Worm (Caenorhabditis elegans) whole organism, late embryonic: ENCODE data around the gene pqn-25.
A peak's percentile ranks its signal among the peaks of the same experiment; 100 is the strongest.

Experiments used
- C38D4.7 ChIP-seq: fragments of 200-800 bp; sonication (Bioruptor generic); optimal IDR thresholded peaks from 2 replicates; lab custom pipeline; 2018; ENCODE audit warnings: mild to moderate bottlenecking, missing genetic modification characterization, moderate library complexity, missing compliant biosample characterization
- K02D7.2 ChIP-seq: sonication (generic microtip); optimal IDR thresholded peaks from 2 replicates; lab custom pipeline; 2017; ENCODE audit warnings: mild to moderate bottlenecking, missing genetic modification characterization, missing compliant biosample characterization
- K09A11.1 ChIP-seq: sonication (generic microtip); optimal IDR thresholded peaks from 2 replicates; lab custom pipeline; 2017; ENCODE audit warnings: antibody characterized with exemption, mild to moderate bottlenecking, missing genetic modification characterization, missing compliant biosample characterization; ENCODE audit not compliant: insufficient read depth
- T23F11.4 ChIP-seq: fragments of 200-800 bp; sonication (Bioruptor generic); optimal IDR thresholded peaks from 2 replicates; lab custom pipeline; 2018; ENCODE audit warnings: mild to moderate bottlenecking, missing genetic modification characterization, missing compliant biosample characterization
- ama-1 ChIP-seq: fragments of 150-350 bp; optimal IDR thresholded peaks from 2 replicates; lab custom pipeline; 2014
- ceh-18 ChIP-seq: sonication (generic microtip); optimal IDR thresholded peaks from 2 replicates; lab custom pipeline; 2016; ENCODE audit warnings: missing genetic modification characterization, missing compliant biosample characterization
- ceh-24 ChIP-seq: sonication (generic microtip); optimal IDR thresholded peaks from 2 replicates; lab custom pipeline; 2016; ENCODE audit warnings: mild to moderate bottlenecking, missing genetic modification characterization, missing compliant biosample characterization
- ceh-45 ChIP-seq: fragments of 200-800 bp; sonication (Bioruptor generic); IDR thresholded peaks from 2 replicates; pipeline ENCODE4 v1.3.6; 2022; ENCODE audit warnings: missing genetic modification reagents, missing genetic modification characterization, missing compliant biosample characterization
- che-1 ChIP-seq: sonication (generic microtip); optimal IDR thresholded peaks from 2 replicates; lab custom pipeline; 2016; ENCODE audit warnings: mild to moderate bottlenecking, missing genetic modification characterization, missing compliant biosample characterization
- dve-1 ChIP-seq: sonication (generic microtip); optimal IDR thresholded peaks from 2 replicates; lab custom pipeline; 2017; ENCODE audit warnings: antibody characterized with exemption, mild to moderate bottlenecking, missing genetic modification characterization, missing compliant biosample characterization
- elt-2 ChIP-seq: sonication (generic microtip); optimal IDR thresholded peaks from 2 replicates; lab custom pipeline; 2016; ENCODE audit warnings: missing genetic modification reagents, missing genetic modification characterization, missing compliant biosample characterization
- elt-4 ChIP-seq: sonication (generic microtip); optimal IDR thresholded peaks from 2 replicates; lab custom pipeline; 2016; ENCODE audit warnings: missing genetic modification characterization, missing compliant biosample characterization
- ets-4 ChIP-seq: sonication (generic microtip); optimal IDR thresholded peaks from 2 replicates; lab custom pipeline; 2016; ENCODE audit warnings: missing genetic modification characterization, missing compliant biosample characterization
- fkh-6 ChIP-seq: sonication (generic microtip); optimal IDR thresholded peaks from 2 replicates; lab custom pipeline; 2016; ENCODE audit warnings: missing genetic modification characterization, missing compliant biosample characterization
- gmeb-2 ChIP-seq: sonication (generic microtip); optimal IDR thresholded peaks from 2 replicates; lab custom pipeline; 2016; ENCODE audit warnings: missing genetic modification characterization, inconsistent platforms, missing compliant biosample characterization
- hlh-15 ChIP-seq: sonication (generic microtip); optimal IDR thresholded peaks from 2 replicates; lab custom pipeline; 2016; ENCODE audit warnings: missing genetic modification characterization, missing compliant biosample characterization
- hlh-6 ChIP-seq: sonication (generic microtip); optimal IDR thresholded peaks from 2 replicates; lab custom pipeline; 2016; ENCODE audit warnings: missing genotype, missing genetic modification characterization, missing compliant biosample characterization
- lin-11 ChIP-seq: fragments of 200-800 bp; sonication (Bioruptor generic); optimal IDR thresholded peaks from 2 replicates; lab custom pipeline; 2018; ENCODE audit warnings: mild to moderate bottlenecking, missing genetic modification characterization, missing compliant biosample characterization
- mec-3 ChIP-seq: sonication (generic microtip); optimal IDR thresholded peaks from 2 replicates; lab custom pipeline; 2016; ENCODE audit warnings: borderline replicate concordance, missing genetic modification characterization, missing compliant biosample characterization
- pag-3 ChIP-seq: sonication (generic microtip); optimal IDR thresholded peaks from 2 replicates; lab custom pipeline; 2016; ENCODE audit warnings: missing compliant biosample characterization, missing genetic modification characterization, borderline replicate concordance
- pat-9 ChIP-seq: fragments of 200-800 bp; sonication (Bioruptor generic); optimal IDR thresholded peaks from 2 replicates; lab custom pipeline; 2018; ENCODE audit warnings: mild to moderate bottlenecking, missing genetic modification characterization, moderate library complexity, missing compliant biosample characterization
- pha-2 ChIP-seq: sonication (generic microtip); optimal IDR thresholded peaks from 2 replicates; lab custom pipeline; 2017; ENCODE audit warnings: mild to moderate bottlenecking, missing genetic modification characterization, missing compliant biosample characterization
- pha-4 ChIP-seq: fragments of 150-350 bp; optimal IDR thresholded peaks from 2 replicates; lab custom pipeline; 2018; ENCODE audit warnings: missing biosample characterization, missing genetic modification reagents, missing genetic modification characterization
- pros-1 ChIP-seq: fragments of 150-350 bp; optimal IDR thresholded peaks from 2 replicates; lab custom pipeline; 2014; ENCODE audit warnings: missing biosample characterization, missing genetic modification reagents, missing genetic modification characterization
- syd-9 ChIP-seq: sonication (generic microtip); optimal IDR thresholded peaks from 2 replicates; lab custom pipeline; 2016; ENCODE audit warnings: mild to moderate bottlenecking, missing genetic modification characterization, moderate library complexity, missing compliant biosample characterization
- unc-55 ChIP-seq: sonication (generic microtip); optimal IDR thresholded peaks from 2 replicates; lab custom pipeline; 2017; ENCODE audit warnings: missing biosample characterization, missing genetic modification reagents, missing genetic modification characterization
- unc-86 ChIP-seq: sonication (generic microtip); optimal IDR thresholded peaks from 2 replicates; lab custom pipeline; 2016; ENCODE audit warnings: missing genetic modification characterization, missing compliant biosample characterization

pqn-25 gene

ce11 chrIII:5521930-5522329 is 9.5 kb upstream of the pqn-25 start, which contains the start of gene D1044.4:
D1044.4 (minus strand) TSS chrIII:5522030.
- TF ChIP-seq unc-86 (tag; lab: Kevin White, UChicago) (no peak), hlh-15 (tag; lab: Kevin White, UChicago) (no peak), ceh-24 (tag; lab: Kevin White, UChicago) (no peak), hlh-6 (no peak), dve-1 (no peak), C38D4.7 (no peak)
- TF ChIP-seq, all 69 proteins: peak for 0

DNA sequence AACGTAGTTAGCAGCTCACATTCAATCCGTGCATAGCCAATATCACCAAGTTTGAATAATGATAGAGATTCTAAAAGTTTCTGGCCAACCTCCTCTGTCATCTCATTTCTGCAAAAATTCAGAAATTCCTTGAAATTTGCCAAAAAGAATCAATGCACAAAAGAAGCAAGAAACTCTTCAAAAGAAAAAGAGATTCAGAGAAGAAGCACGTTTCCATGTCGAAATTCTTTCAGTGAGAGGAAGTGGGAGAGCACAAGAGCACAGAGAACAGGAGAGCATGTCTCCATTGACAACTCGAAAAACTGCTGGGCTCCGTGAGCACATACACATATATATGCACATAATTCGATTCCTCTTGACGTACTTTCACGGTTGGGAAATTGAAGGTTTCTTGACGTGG is 5.0 kb upstream of the pqn-25 start, which contains the start of gene nekl-4:
nekl-4 (minus strand) TSS at position 101 of the 400 bp plus-strand sequence.
- no peak for TF ChIP-seq pat-9 (tag; lab: Kevin White, UChicago)
- no peak for TF ChIP-seq gmeb-2
- TF ChIP-seq pros-1 (tag; lab: Kevin White, UChicago), result no peak
- TF ChIP-seq K09A11.1 (tag; lab: Kevin White, UChicago), result no peak
- no peak for TF ChIP-seq pag-3 (tag; lab: Kevin White, UChicago)
- TF ChIP-seq ceh-45 (GFP tag; lab: Robert Waterston, UW), result no peak

DNA sequence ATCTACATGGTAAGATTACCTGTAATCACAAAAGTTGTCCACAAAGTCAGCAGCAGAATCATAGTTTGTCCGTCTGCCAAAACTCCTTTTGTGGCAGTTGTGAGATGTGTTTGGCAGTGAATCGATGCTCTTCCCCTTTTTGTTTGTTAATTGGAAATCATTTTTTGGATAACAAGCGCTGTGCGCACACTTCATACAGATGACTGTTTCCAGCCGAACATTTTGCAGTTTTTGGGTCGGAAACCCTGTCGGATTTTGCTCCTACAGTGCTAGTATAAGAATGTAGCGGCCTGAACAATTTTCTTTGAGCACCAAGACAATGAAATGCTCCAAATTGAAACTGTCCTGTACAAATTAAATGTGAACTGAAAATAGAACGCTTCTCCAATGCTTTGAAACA is 3.7 kb downstream of the pqn-25 start, which contains the start of gene D1044.7:
D1044.7 (minus strand) TSS at position 101 of the 400 bp plus-strand sequence.
- TF ChIP-seq ets-4 (tag; lab: Kevin White, UChicago), result no peak

DNA sequence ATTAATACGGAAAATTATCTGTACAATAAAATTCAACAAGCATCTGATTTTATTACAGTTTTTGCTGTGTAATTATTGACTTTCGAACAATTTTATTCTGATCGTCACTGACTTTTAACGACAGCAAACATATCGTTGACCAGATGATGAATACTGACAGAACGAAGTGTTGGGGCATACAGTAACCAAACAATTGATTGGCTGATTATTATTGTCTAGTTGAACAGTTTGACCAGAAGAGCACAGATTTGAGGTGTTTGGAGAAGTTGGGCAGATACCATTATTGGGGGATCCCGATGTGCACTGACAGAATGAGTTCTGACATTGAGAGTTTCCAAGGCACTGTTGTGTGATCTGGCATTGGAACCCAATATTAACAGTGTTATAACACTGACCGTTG is 5.5 kb downstream of the pqn-25 start:
- TF ChIP-seq T23F11.4 (GFP tag; lab: Kevin White, UChicago) (no peak), che-1 (no peak), pha-4 (tag; lab: Kevin White, UChicago) (no peak), pha-2 (no peak)

DNA sequence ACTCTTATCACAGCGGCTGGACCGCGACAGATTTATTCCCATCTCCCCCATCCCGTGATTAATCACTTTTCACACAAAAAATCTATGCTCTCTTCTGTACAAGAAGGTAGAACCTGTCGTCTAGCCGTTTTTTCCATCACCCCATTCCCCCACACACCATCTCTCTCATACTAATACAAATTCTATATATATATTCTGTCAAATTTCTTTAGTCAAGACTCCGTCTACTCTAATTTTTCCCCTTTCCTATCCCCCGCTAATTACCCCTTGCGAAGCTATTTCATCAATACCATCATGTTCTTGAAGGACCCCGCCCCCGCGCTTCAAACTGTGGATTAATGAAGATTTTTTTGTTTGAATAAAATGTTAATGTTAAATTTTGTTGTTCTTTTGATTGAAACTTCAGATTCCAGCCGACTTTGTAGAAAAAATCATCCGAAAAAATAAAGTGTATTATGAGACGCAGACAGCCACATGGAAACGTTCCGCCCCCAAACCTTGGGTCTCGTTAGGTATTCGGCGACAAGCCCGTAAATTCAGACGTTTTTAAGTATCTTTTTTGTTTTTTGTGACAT is 6.3 kb downstream of the pqn-25 start:
- TF ChIP-seq unc-55 (GFP tag; lab: Kevin White, UChicago), result no peak
- TF ChIP-seq ama-1 (lab: Kevin White, UChicago), result peak; percentile 53

- no peak for TF ChIP-seq K02D7.2
- TF ChIP-seq unc-86 (tag; lab: Kevin White, UChicago), result no peak
- no peak for TF ChIP-seq syd-9 (tag; lab: Kevin White, UChicago)
- no peak for TF ChIP-seq pros-1 (tag; lab: Kevin White, UChicago)
- TF ChIP-seq lin-11 (tag; lab: Kevin White, UChicago), result no peak
- TF ChIP-seq ceh-18 (tag; lab: Kevin White, UChicago), result no peak
- no peak for TF ChIP-seq elt-2 (tag; lab: Kevin White, UChicago)
- no peak for TF ChIP-seq pha-2
- no peak for TF ChIP-seq mec-3
- TF ChIP-seq elt-4 (tag; lab: Kevin White, UChicago), result no peak
- TF ChIP-seq pag-3 (tag; lab: Kevin White, UChicago), result no peak
- TF ChIP-seq fkh-6 (tag; lab: Kevin White, UChicago), result no peak
- TF ChIP-seq ama-1 (lab: Kevin White, UChicago), result no peak
- no peak for TF ChIP-seq hlh-15 (tag; lab: Kevin White, UChicago)
Measured at ce11 chrIII:5505474-5506022, 6.9 kb downstream of the pqn-25 start.
